Worm (Caenorhabditis elegans) whole organism, midembryonic: Measurements from ENCODE around the gene plc-1.

Experiments
- T22C8.4 ChIP-seq: fragments of 200-800 bp; sonication (Bioruptor generic); IDR thresholded peaks from 2 replicates; pipeline ENCODE4 v1.3.6; 2022; ENCODE audit warnings: missing genetic modification characterization, missing compliant biosample characterization
- flt-1 ChIP-seq: fragments of 200-800 bp; sonication (Bioruptor generic); IDR thresholded peaks from 2 replicates; pipeline ENCODE4 v1.3.6; 2022; ENCODE audit warnings: missing genetic modification characterization, missing compliant biosample characterization
- klf-2 ChIP-seq: fragments of 200-800 bp; sonication (Bioruptor generic); conservative IDR thresholded peaks from 2 replicates; pipeline ENCODE4 v1.3.6; 2022; ENCODE audit warnings: missing genetic modification reagents, missing genetic modification characterization, missing compliant biosample characterization
- med-1 ChIP-seq: sonication (generic microtip); optimal IDR thresholded peaks from 2 replicates; lab custom pipeline; 2017; ENCODE audit warnings: missing genetic modification characterization, mild to moderate bottlenecking, missing compliant biosample characterization, antibody characterized with exemption, missing genetic modification reagents; ENCODE audit not compliant: insufficient read depth
- ref-1 ChIP-seq: fragments of 200-800 bp; sonication (Bioruptor generic); conservative IDR thresholded peaks from 2 replicates; pipeline ENCODE4 v1.3.6; 2022; ENCODE audit warnings: missing genetic modification reagents, missing genetic modification characterization, missing compliant biosample characterization
- tab-1 ChIP-seq: fragments of 200-800 bp; sonication (Bioruptor generic); IDR thresholded peaks from 2 replicates; pipeline ENCODE4 v1.3.6; 2022; ENCODE audit warnings: missing genetic modification characterization, missing compliant biosample characterization
- ztf-23 ChIP-seq: fragments of 200-800 bp; sonication (Bioruptor generic); IDR thresholded peaks from 2 replicates; pipeline ENCODE4 v1.3.6; 2022; ENCODE audit warnings: missing genetic modification reagents, missing genetic modification characterization, missing compliant biosample characterization

ce11 chrX:10851202-10851601 is 12.8 kb upstream of the plc-1 start:
- TF ChIP-seq flt-1 (no peak), T22C8.4 (GFP tag; lab: Robert Waterston, UW) (no peak), ztf-23 (no peak), tab-1 (GFP tag; lab: Robert Waterston, UW) (no peak), med-1 (GFP tag; lab: Kevin White, UChicago) (no peak), ref-1 (GFP tag; lab: Robert Waterston, UW) (no peak), klf-2 (GFP tag; lab: Robert Waterston, UW) (no peak)
